Fruit fly (Drosophila melanogaster) whole organism, embryonic: ENCODE data around the gene Alh.

ENCODE experiments used
- BtbVII ChIP-seq: fragments of 200-800 bp; sonication (Bioruptor generic); optimal IDR thresholded peaks from 3 replicates; lab custom pipeline; 2017; ENCODE audit warnings: missing biosample characterization, mild to moderate bottlenecking, missing genetic modification characterization
- CG1024 ChIP-seq: fragments of 200-800 bp; sonication (Bioruptor generic); IDR thresholded peaks from 2 replicates; pipeline ENCODE4 v1.3.6; 2022; ENCODE audit warnings: missing biosample characterization, missing genetic modification characterization
- CG10267 ChIP-seq: fragments of 200-800 bp; sonication (Bioruptor generic); optimal IDR thresholded peaks from 2 replicates; lab custom pipeline; 2018; ENCODE audit warnings: missing biosample characterization, mild to moderate bottlenecking, missing genetic modification characterization, moderate library complexity
- CG10321 ChIP-seq: fragments of 200-800 bp; sonication (Bioruptor generic); IDR thresholded peaks from 2 replicates; pipeline ENCODE4 v1.3.6; 2022; ENCODE audit warnings: missing biosample characterization, missing genetic modification characterization
- CG10654 ChIP-seq: fragments of 200-800 bp; sonication (Bioruptor generic); optimal IDR thresholded peaks from 2 replicates; lab custom pipeline; 2016; ENCODE audit warnings: missing biosample characterization, missing genetic modification characterization
- CG12071 ChIP-seq: fragments of 200-800 bp; sonication (Bioruptor generic); optimal IDR thresholded peaks from 3 replicates; lab custom pipeline; 2018; ENCODE audit warnings: missing biosample characterization, mild to moderate bottlenecking, missing genetic modification characterization
- CG1233 ChIP-seq: fragments of 200-800 bp; sonication (Bioruptor generic); optimal IDR thresholded peaks from 4 replicates; lab custom pipeline; 2018; ENCODE audit warnings: missing biosample characterization, mild to moderate bottlenecking, missing genetic modification characterization
- CG12659 ChIP-seq: fragments of 200-800 bp; sonication (Bioruptor generic); optimal IDR thresholded peaks from 3 replicates; lab custom pipeline; 2017; ENCODE audit warnings: mild to moderate bottlenecking, missing biosample characterization, missing genetic modification reagents, missing genetic modification characterization
- CG13296 ChIP-seq: fragments of 200-800 bp; sonication (Bioruptor generic); optimal IDR thresholded peaks from 3 replicates; lab custom pipeline; 2018; ENCODE audit warnings: missing biosample characterization, mild to moderate bottlenecking, missing genetic modification characterization
- CG13424 ChIP-seq: fragments of 200-800 bp; sonication (Bioruptor generic); optimal IDR thresholded peaks from 2 replicates; lab custom pipeline; 2019; ENCODE audit warnings: missing biosample characterization, mild to moderate bottlenecking, missing genetic modification characterization, moderate library complexity
- CG13894 ChIP-seq: fragments of 200-800 bp; sonication (Bioruptor generic); optimal IDR thresholded peaks from 3 replicates; lab custom pipeline; 2018; ENCODE audit warnings: missing biosample characterization, mild to moderate bottlenecking, missing genetic modification characterization, moderate library complexity
- CG1603 ChIP-seq: fragments of 200-800 bp; sonication (Bioruptor generic); optimal IDR thresholded peaks from 2 replicates; lab custom pipeline; 2019; ENCODE audit warnings: missing biosample characterization, mild to moderate bottlenecking, missing genetic modification characterization, moderate library complexity
- CG16813 ChIP-seq: fragments of 200-800 bp; sonication (Bioruptor generic); IDR thresholded peaks from 3 replicates; pipeline ENCODE4 v1.3.6; 2022; ENCODE audit warnings: missing biosample characterization, missing genetic modification characterization; ENCODE audit not compliant: partially characterized antibody
- CG17359 ChIP-seq: fragments of 200-800 bp; sonication (Bioruptor generic); optimal IDR thresholded peaks from 3 replicates; lab custom pipeline; 2018; ENCODE audit warnings: missing biosample characterization, mild to moderate bottlenecking, missing genetic modification characterization, moderate library complexity
- CG17829 ChIP-seq: fragments of 200-800 bp; optimal IDR thresholded peaks from 2 replicates; lab custom pipeline; 2019; ENCODE audit warnings: missing biosample characterization, mild to moderate bottlenecking, missing genetic modification characterization, moderate library complexity
- CG18764 ChIP-seq: fragments of 200-800 bp; sonication (Bioruptor generic); optimal IDR thresholded peaks from 3 replicates; lab custom pipeline; 2016; ENCODE audit warnings: missing biosample characterization, missing genetic modification characterization
- CG2678 ChIP-seq: fragments of 200-800 bp; sonication (Bioruptor generic); optimal IDR thresholded peaks from 3 replicates; lab custom pipeline; 2019; ENCODE audit warnings: missing biosample characterization, mild to moderate bottlenecking, missing genetic modification characterization, moderate library complexity
- CG33213 ChIP-seq: fragments of 200-800 bp; sonication (Bioruptor generic); optimal IDR thresholded peaks from 3 replicates; lab custom pipeline; 2016; ENCODE audit warnings: missing biosample characterization, missing genetic modification characterization
- CG9727 ChIP-seq: fragments of 200-800 bp; sonication (Bioruptor generic); optimal IDR thresholded peaks from 3 replicates; lab custom pipeline; 2017; ENCODE audit warnings: missing biosample characterization, mild to moderate bottlenecking, missing genetic modification characterization
- CHES-1-like ChIP-seq: fragments of 200-800 bp; sonication (Bioruptor generic); optimal IDR thresholded peaks from 2 replicates; lab custom pipeline; 2016; ENCODE audit warnings: missing biosample characterization, missing genetic modification characterization
- CTCF ChIP-seq: fragments of 200-800 bp; sonication (Bioruptor generic); optimal IDR thresholded peaks from 2 replicates; lab custom pipeline; 2017; ENCODE audit warnings: missing biosample characterization, mild to moderate bottlenecking, missing genetic modification characterization, moderate library complexity
- Dp ChIP-seq: fragments of 200-800 bp; sonication (Bioruptor generic); optimal IDR thresholded peaks from 2 replicates; lab custom pipeline; 2018; ENCODE audit warnings: missing biosample characterization, mild to moderate bottlenecking, missing genetic modification characterization, moderate library complexity
- Dref ChIP-seq: fragments of 200-800 bp; sonication (Bioruptor generic); IDR thresholded peaks from 2 replicates; pipeline ENCODE4 v1.3.6; 2022; ENCODE audit warnings: missing biosample characterization, missing genetic modification characterization
- Ets97D ChIP-seq: fragments of 200-800 bp; sonication (Bioruptor generic); optimal IDR thresholded peaks from 3 replicates; lab custom pipeline; 2016; ENCODE audit warnings: missing biosample characterization, missing genetic modification characterization
- Hr78 ChIP-seq, 2 experiments: fragments of 200-800 bp in 1 of 2; fragments of >200 bp in 1 of 2; sonication (Bioruptor generic) in 1 of 2; optimal IDR thresholded peaks; 2 replicates each; lab custom pipeline; 2017 to 2019; ENCODE audit warnings: missing biosample characterization in 2 of 2, missing genetic modification characterization in 2 of 2, mild to moderate bottlenecking in 1 of 2, moderate library complexity in 1 of 2
- MBD-R2 ChIP-seq: fragments of 200-800 bp; sonication (Bioruptor generic); IDR thresholded peaks from 2 replicates; pipeline ENCODE4 v1.3.6; 2022; ENCODE audit warnings: missing biosample characterization, missing genetic modification characterization
- Max ChIP-seq: fragments of 200-800 bp; sonication (Bioruptor generic); optimal IDR thresholded peaks from 2 replicates; lab custom pipeline; 2016; ENCODE audit warnings: missing biosample characterization, mild to moderate bottlenecking, missing genetic modification characterization
- Myb ChIP-seq: fragments of 200-800 bp; sonication (Bioruptor generic); optimal IDR thresholded peaks from 2 replicates; lab custom pipeline; 2016; ENCODE audit warnings: missing biosample characterization, missing genetic modification characterization
- NFAT ChIP-seq: fragments of 200-800 bp; sonication (Bioruptor generic); IDR thresholded peaks from 2 replicates; pipeline ENCODE4 v1.3.6; 2022; ENCODE audit warnings: missing biosample characterization, missing genetic modification characterization
- Pdp1 ChIP-seq, 2 experiments: fragments of 200-800 bp; sonication (Bioruptor generic); optimal IDR thresholded peaks; 3 replicates each; lab custom pipeline; 2016; ENCODE audit warnings: missing biosample characterization in 2 of 2, missing genetic modification characterization in 2 of 2, mild to moderate bottlenecking in 1 of 2, moderate library complexity in 1 of 2
- dm ChIP-seq: fragments of 200-800 bp; sonication (Bioruptor generic); optimal IDR thresholded peaks from 3 replicates; lab custom pipeline; 2016; ENCODE audit warnings: missing biosample characterization, missing genetic modification characterization
- ems ChIP-seq: fragments of 200-800 bp; sonication (Bioruptor generic); optimal IDR thresholded peaks from 3 replicates; lab custom pipeline; 2016; ENCODE audit warnings: missing biosample characterization, missing genetic modification characterization
- gfzf ChIP-seq: fragments of 200-800 bp; sonication (Bioruptor generic); optimal IDR thresholded peaks from 2 replicates; lab custom pipeline; 2016; ENCODE audit warnings: missing biosample characterization, mild to moderate bottlenecking, missing genetic modification characterization, moderate library complexity
- grau ChIP-seq: fragments of 200-800 bp; optimal IDR thresholded peaks from 3 replicates; lab custom pipeline; 2019; ENCODE audit warnings: missing biosample characterization, mild to moderate bottlenecking, missing genetic modification characterization, moderate library complexity
- grn ChIP-seq: fragments of 200-800 bp; sonication (Bioruptor generic); optimal IDR thresholded peaks from 3 replicates; lab custom pipeline; 2017; ENCODE audit warnings: missing biosample characterization, missing genetic modification characterization
- hb ChIP-seq: fragments of 200-800 bp; sonication (Bioruptor generic); IDR thresholded peaks from 3 replicates; pipeline ENCODE4 v1.3.6; 2022; ENCODE audit warnings: missing biosample characterization, missing genetic modification characterization; ENCODE audit not compliant: partially characterized antibody
- lab ChIP-seq: fragments of 200-800 bp; sonication (Bioruptor generic); optimal IDR thresholded peaks from 3 replicates; lab custom pipeline; 2017; ENCODE audit warnings: missing biosample characterization, missing genetic modification characterization, mild to moderate bottlenecking, moderate library complexity, missing genetic modification reagents
- p53 ChIP-seq: fragments of 200-800 bp; sonication (Bioruptor generic); optimal IDR thresholded peaks from 2 replicates; lab custom pipeline; 2016; ENCODE audit warnings: missing biosample characterization, missing genetic modification characterization
- row ChIP-seq: fragments of 200-800 bp; sonication (Bioruptor generic); IDR thresholded peaks from 3 replicates; pipeline ENCODE4 v1.3.6; 2022; ENCODE audit warnings: missing biosample characterization, missing genetic modification characterization
- scrt ChIP-seq: fragments of 200-800 bp; sonication (Bioruptor generic); optimal IDR thresholded peaks from 2 replicates; lab custom pipeline; 2018; ENCODE audit warnings: missing biosample characterization, mild to moderate bottlenecking, missing genetic modification characterization, moderate library complexity
- sisA ChIP-seq: fragments of 200-800 bp; sonication (Bioruptor generic); IDR thresholded peaks from 2 replicates; pipeline ENCODE4 v1.3.6; 2022; ENCODE audit warnings: missing biosample characterization, missing genetic modification characterization
- sr ChIP-seq: fragments of 200-800 bp; sonication (Bioruptor generic); IDR thresholded peaks from 3 replicates; pipeline ENCODE4 v1.3.6; 2022; ENCODE audit warnings: missing biosample characterization, missing genetic modification characterization
- ssp ChIP-seq: fragments of 200-800 bp; sonication (Bioruptor generic); IDR thresholded peaks from 2 replicates; pipeline ENCODE4 v1.3.6; 2022; ENCODE audit warnings: missing biosample characterization, missing genetic modification characterization
- stc ChIP-seq: fragments of 200-800 bp; sonication (Bioruptor generic); IDR thresholded peaks from 2 replicates; pipeline ENCODE4 v1.3.6; 2022; ENCODE audit warnings: missing biosample characterization, missing genetic modification characterization
- sug ChIP-seq: fragments of 200-800 bp; optimal IDR thresholded peaks from 2 replicates; lab custom pipeline; 2019; ENCODE audit warnings: missing biosample characterization, mild to moderate bottlenecking, missing genetic modification characterization, moderate library complexity
- tgo ChIP-seq: fragments of 200-800 bp; sonication (Bioruptor generic); IDR thresholded peaks from 3 replicates; pipeline ENCODE4 v1.3.6; 2022; ENCODE audit warnings: missing biosample characterization, missing genetic modification characterization
- unpg ChIP-seq: fragments of 200-800 bp; sonication (Bioruptor generic); optimal IDR thresholded peaks from 3 replicates; lab custom pipeline; 2018; ENCODE audit warnings: missing biosample characterization, mild to moderate bottlenecking, missing genetic modification characterization, moderate library complexity
- vnd ChIP-seq: fragments of 200-800 bp; sonication (Bioruptor generic); IDR thresholded peaks from 3 replicates; pipeline ENCODE4 v1.3.6; 2022; ENCODE audit warnings: missing biosample characterization, missing genetic modification characterization; ENCODE audit not compliant: partially characterized antibody
- vvl ChIP-seq: fragments of 200-800 bp; sonication (Bioruptor generic); IDR thresholded peaks from 2 replicates; pipeline ENCODE4 v1.3.6; 2022; ENCODE audit warnings: missing biosample characterization, missing genetic modification characterization

Alh gene

DNA sequence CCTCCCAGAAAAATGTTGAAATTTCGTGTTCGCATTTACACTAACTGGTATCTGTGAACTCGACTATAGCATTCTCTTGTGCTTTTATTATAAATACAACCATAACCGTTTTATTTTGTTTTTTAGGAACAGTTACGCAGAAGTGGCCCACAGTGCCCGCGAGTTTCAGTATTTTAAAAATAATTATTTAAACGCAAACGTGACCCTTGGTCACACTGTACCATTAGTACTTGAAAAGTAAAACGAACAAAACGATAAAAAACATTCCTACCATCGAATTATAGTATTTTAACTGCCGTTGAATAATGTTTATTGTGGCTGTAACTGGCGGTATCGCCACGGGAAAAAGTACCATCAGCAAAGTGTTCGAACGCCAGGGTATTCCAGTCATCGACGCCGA lies 42.0 kb downstream of the Alh start, which contains the start of gene Dpck (continued):
- TF ChIP-seq scrt (GFP tag; lab: Kevin White, UChicago) (peak; percentile 39), Max (peak; percentile 18), CG17829 (tag; lab: Kevin White, UChicago) (peak; percentile 38), Pdp1 (GFP tag; optimal IDR thresholded peaks at IDR 0.05; lab: Kevin White, UChicago) (peak in 1 of 2 experiments; percentile 45), vvl (GFP tag; lab: Robert Waterston, UW) (0 out of 2 replicates have a peak, but pooled peaks have one; percentile 37), CG13424 (tag; lab: Kevin White, UChicago) (peak; percentile 30), CTCF (GFP tag; lab: Kevin White, UChicago) (peak; percentile 14), CG10321 (GFP tag; lab: Robert Waterston, UW) (no peak), CG33213 (GFP tag; lab: Kevin White, UChicago) (peak; percentile 41), CG12659 (GFP tag; lab: Kevin White, UChicago) (peak; percentile 53), hb (GFP tag; lab: Robert Waterston, UW) (no peak), ssp (no peak), CG2678 (tag; lab: Kevin White, UChicago) (peak; percentile 29), row (GFP tag; lab: Robert Waterston, UW) (peak; percentile 85), sug (tag; lab: Kevin White, UChicago) (peak; percentile 47), CG13296 (peak; percentile 16), Myb (GFP tag; lab: Kevin White, UChicago) (peak; percentile 63), Ets97D (GFP tag; lab: Kevin White, UChicago) (peak; percentile 76), CG13894 (tag; lab: Kevin White, UChicago) (peak; percentile 17), lab (GFP tag; lab: Kevin White, UChicago) (peak; percentile 31), CG10267 (peak; percentile 48), CG1603 (peak; percentile 51), CG12071 (peak; percentile 4), CG1233 (GFP tag; lab: Kevin White, UChicago) (peak; percentile 16), Hr78 (GFP tag; optimal IDR thresholded peaks at IDR 0.05; lab: Kevin White, UChicago) (no peak), CG17359 (tag; lab: Kevin White, UChicago) (peak; percentile 27), grn (GFP tag; lab: Kevin White, UChicago) (no peak), Dp (GFP tag; lab: Kevin White, UChicago) (peak; percentile 47), CG18764 (GFP tag; lab: Kevin White, UChicago) (peak; percentile 3), ems (GFP tag; lab: Kevin White, UChicago) (peak; percentile 38), dm (peak; percentile 19)

DNA sequence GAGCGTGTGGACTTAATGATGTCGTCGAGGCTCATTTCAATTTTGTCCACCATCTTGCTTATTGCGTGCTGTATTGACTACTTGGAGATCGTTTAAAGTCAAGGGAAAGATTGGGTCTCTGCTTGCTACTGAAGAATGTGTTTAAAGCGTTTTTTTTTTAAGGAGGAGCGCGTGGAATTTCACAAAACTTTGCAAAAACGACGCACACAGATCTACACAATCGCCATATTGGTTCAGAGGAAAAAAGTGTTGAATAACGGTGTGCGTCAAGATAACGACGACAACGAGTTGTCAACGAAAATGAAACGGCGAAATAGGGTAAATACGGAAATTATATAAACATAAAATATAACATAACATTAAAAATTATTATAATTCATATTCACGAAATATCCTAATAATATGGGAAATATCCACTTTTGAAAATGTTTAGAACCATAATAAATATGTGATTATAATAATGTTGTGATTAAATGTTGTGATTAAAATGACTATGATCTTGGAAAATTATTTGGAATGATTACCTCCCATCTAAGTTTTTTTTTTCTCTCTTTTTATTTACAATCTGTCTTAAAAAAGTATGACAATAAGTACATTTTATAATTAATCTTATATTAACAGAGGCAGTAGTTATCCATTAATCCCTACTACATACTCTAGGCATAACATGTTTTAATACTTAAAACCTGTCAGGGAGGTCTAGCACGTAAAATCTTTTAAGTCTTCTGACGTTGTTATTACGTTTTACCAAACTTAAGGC lies 43.6 kb downstream of the Alh start, which contains the start of gene Ref1:
Ref1 (minus strand) TSS at position 231 of the 760 bp plus-strand sequence.
- TF ChIP-seq gfzf (GFP tag; lab: Kevin White, UChicago) = no peak
- TF ChIP-seq sisA (GFP tag; lab: Robert Waterston, UW) = no peak
- peak; percentile 39; the same call in 1 of the 2 replicates for TF ChIP-seq MBD-R2 (GFP tag; lab: Robert Waterston, UW)
- no peak for TF ChIP-seq CG9727 (GFP tag; lab: Kevin White, UChicago)
- TF ChIP-seq CG16813 (GFP tag; lab: Robert Waterston, UW) = no peak
- no peak for TF ChIP-seq Dref
- 0 out of 2 replicates have a peak, but pooled peaks have one; percentile 6 for TF ChIP-seq NFAT
- no peak for TF ChIP-seq vnd (GFP tag; lab: Robert Waterston, UW)
- no peak for TF ChIP-seq CG18764 (GFP tag; lab: Kevin White, UChicago)
- TF ChIP-seq grau (tag; lab: Kevin White, UChicago) = peak; percentile 4
- no peak for TF ChIP-seq BtbVII
- TF ChIP-seq CHES-1-like = no peak
- TF ChIP-seq p53 (GFP tag; lab: Kevin White, UChicago) = no peak
- TF ChIP-seq CG1024 (GFP tag; lab: Robert Waterston, UW) = peak; percentile 93
- TF ChIP-seq CG10654 (GFP tag; lab: Kevin White, UChicago) = no peak
- TF ChIP-seq unpg (GFP tag; lab: Kevin White, UChicago) = no peak
- TF ChIP-seq Dp (GFP tag; lab: Kevin White, UChicago) = no peak
- TF ChIP-seq Pdp1 (GFP tag; optimal IDR thresholded peaks at IDR 0.05; lab: Kevin White, UChicago) = peak in 1 of 2 experiments; percentile 91
- no peak for TF ChIP-seq tgo
- TF ChIP-seq stc = no peak
- no peak for TF ChIP-seq sr (GFP tag; lab: Robert Waterston, UW)
- no peak for TF ChIP-seq CG17829 (tag; lab: Kevin White, UChicago)
